Comparison of ENCODE assay signal across 5 worm cellular contexts in genomic region chrX:9536008-9536407, ce11.
A peak's percentile ranks its signal among the peaks of the same experiment; 100 is the strongest.
TF ChIP-seq lines count a peak whose summit lies in the region.

No protein-coding gene starts in this region.

TF ChIP-seq in whole organism, L1 larva, 84 proteins besides CTCF, POLR2A, EP300 and RAD21:
- TF ChIP-seq lir-3 (tag; optimal IDR thresholded peaks at IDR 0.05; lab: Kevin White, UChicago; ENCODE audit: poor library complexity) (no peak), nhr-28 (tag; optimal IDR thresholded peaks at IDR 0.05; lab: Kevin White, UChicago) (no peak), unc-86 (tag; optimal IDR thresholded peaks at IDR 0.05; lab: Kevin White, UChicago) (no peak), hlh-4 (tag; optimal IDR thresholded peaks at IDR 0.05; lab: Kevin White, UChicago) (no peak), nhr-20 (tag; optimal IDR thresholded peaks at IDR 0.05; lab: Kevin White, UChicago) (peak; percentile 2), jun-1 (tag; optimal IDR thresholded peaks at IDR 0.05; lab: Kevin White, UChicago) (no peak), nhr-90 (tag; optimal IDR thresholded peaks at IDR 0.05; lab: Kevin White, UChicago; ENCODE audit: poor library complexity) (peak; percentile 14), nhr-71 (tag; optimal IDR thresholded peaks at IDR 0.05; lab: Kevin White, UChicago) (peak; percentile 16), aly-2 (tag; optimal IDR thresholded peaks at IDR 0.05; lab: Kevin White, UChicago) (no peak), nhr-85 (tag; lab: Kevin White, UChicago) (peak; percentile 64), nhr-12 (tag; optimal IDR thresholded peaks at IDR 0.05; lab: Kevin White, UChicago) (no peak), ceh-8 (GFP tag; optimal IDR thresholded peaks at IDR 0.05; lab: Kevin White, UChicago) (no peak), tbx-2 (tag; optimal IDR thresholded peaks at IDR 0.05; lab: Kevin White, UChicago) (no peak), lin-39 (tag; optimal IDR thresholded peaks at IDR 0.05; lab: Kevin White, UChicago) (no peak)
TF ChIP-seq in whole organism, L1 larva: peak in this region for 4.

TF ChIP-seq in whole organism, L2 larva, 48 proteins besides CTCF, POLR2A, EP300 and RAD21:
- TF ChIP-seq sem-4 (tag; optimal IDR thresholded peaks at IDR 0.05; lab: Kevin White, UChicago) (no peak), ztf-4 (tag; optimal IDR thresholded peaks at IDR 0.05; lab: Kevin White, UChicago) (peak; percentile 9), nhr-25 (tag; optimal IDR thresholded peaks at IDR 0.05; lab: Kevin White, UChicago) (peak; percentile 46), ztf-1 (GFP tag; conservative IDR thresholded peaks at IDR 0.05; lab: Robert Waterston, UW) (no peak), lsy-2 (tag; optimal IDR thresholded peaks at IDR 0.05; lab: Kevin White, UChicago) (no peak), nhr-21 (tag; optimal IDR thresholded peaks at IDR 0.05; lab: Kevin White, UChicago) (peak; percentile 51)

TF ChIP-seq in whole organism, L3 larva, 47 proteins besides CTCF, POLR2A, EP300 and RAD21:
- TF ChIP-seq nhr-23 (tag; optimal IDR thresholded peaks at IDR 0.05; lab: Kevin White, UChicago) (peak; percentile 2), tbx-2 (tag; optimal IDR thresholded peaks at IDR 0.05; lab: Kevin White, UChicago) (peak; percentile 36), nhr-25 (tag; optimal IDR thresholded peaks at IDR 0.05; lab: Kevin White, UChicago) (peak; percentile 41), lsy-12 (tag; optimal IDR thresholded peaks at IDR 0.05; lab: Kevin White, UChicago) (no peak), ama-1 (optimal IDR thresholded peaks at IDR 0.05; lab: Kevin White, UChicago) (peak; percentile 71), nfya-1 (tag; optimal IDR thresholded peaks at IDR 0.05; lab: Kevin White, UChicago; ENCODE audit: insufficient read depth) (no peak)

TF ChIP-seq in whole organism, L4 larva, 104 proteins besides CTCF, POLR2A, EP300 and RAD21:
- TF ChIP-seq lsy-2 (tag; optimal IDR thresholded peaks at IDR 0.05; lab: Kevin White, UChicago) (peak in 1 of 2 experiments; percentile 13), nhr-237 (tag; optimal IDR thresholded peaks at IDR 0.05; lab: Kevin White, UChicago) (no peak), T26A8.4 (GFP tag; IDR thresholded peaks at IDR 0.05; lab: Robert Waterston, UW) (0 out of 2 replicates have a peak, but pooled peaks have one; percentile 39), dmd-8 (GFP tag; IDR thresholded peaks at IDR 0.05; lab: Robert Waterston, UW) (no peak), tag-97 (GFP tag; IDR thresholded peaks at IDR 0.05; lab: Robert Waterston, UW) (no peak), lin-1 (GFP tag; IDR thresholded peaks at IDR 0.05; lab: Robert Waterston, UW) (no peak), gei-8 (GFP tag; optimal IDR thresholded peaks at IDR 0.05; lab: Kevin White, UChicago) (no peak), attf-4 (tag; optimal IDR thresholded peaks at IDR 0.05; lab: Kevin White, UChicago) (no peak), mep-1 (tag; optimal IDR thresholded peaks at IDR 0.05; lab: Kevin White, UChicago) (peak; percentile 38), zfp-3 (GFP tag; conservative IDR thresholded peaks at IDR 0.05; lab: Robert Waterston, UW) (0 out of 2 replicates have a peak, but pooled peaks have one; percentile 28), vab-7 (GFP tag; IDR thresholded peaks at IDR 0.05; lab: Robert Waterston, UW) (no peak), hif-1 (tag; optimal IDR thresholded peaks at IDR 0.05; lab: Kevin White, UChicago) (peak in 1 of 2 experiments; percentile 57)

TF ChIP-seq in whole organism, young adult, 124 proteins besides CTCF, POLR2A, EP300 and RAD21:
- TF ChIP-seq lin-40 (tag; optimal IDR thresholded peaks at IDR 0.05; lab: Kevin White, UChicago) (peak; percentile 22), ekl-4 (GFP tag; IDR thresholded peaks at IDR 0.05; lab: Robert Waterston, UW) (no peak)
